Worm (Caenorhabditis elegans): ENCODE measurements around the gene rfc-3.

- TF ChIP-seq pha-2 (tag; optimal IDR thresholded peaks at IDR 0.05) (no peak), T23F11.4 (GFP tag; optimal IDR thresholded peaks at IDR 0.05) (no peak)
Measured at ce11 chrIV:13080861-13081260, 14.7 kb upstream of the rfc-3 start.
